Fruit fly (Drosophila melanogaster) whole organism, prepupa: ENCODE measurements around the gene CG11241.
"Not testable (repeated sequence)": the region's sequence is repeated elsewhere in the genome, so short reads cannot be mapped to it uniquely, and the experiment has no call there.

Source experiments
- CG10669 ChIP-seq: fragments of 200-800 bp; sonication (Bioruptor generic); optimal IDR thresholded peaks from 3 replicates; lab custom pipeline; 2018; ENCODE audit warnings: missing biosample characterization, mild to moderate bottlenecking, missing genetic modification characterization, moderate library complexity
- CG15336 ChIP-seq: fragments of 200-800 bp; sonication (Bioruptor generic); IDR thresholded peaks from 2 replicates; pipeline ENCODE4 v1.3.6; 2022; ENCODE audit warnings: missing biosample characterization, missing genetic modification characterization
- CG1621 ChIP-seq: fragments of 200-800 bp; sonication (Bioruptor generic); optimal IDR thresholded peaks from 3 replicates; lab custom pipeline; 2018; ENCODE audit warnings: missing biosample characterization, mild to moderate bottlenecking, missing genetic modification characterization
- CG16779 ChIP-seq: fragments of 200-800 bp; sonication (Bioruptor generic); optimal IDR thresholded peaks from 3 replicates; lab custom pipeline; 2017; ENCODE audit warnings: missing biosample characterization, mild to moderate bottlenecking, missing genetic modification characterization
- CG9139 ChIP-seq: fragments of 200-800 bp; sonication (Bioruptor generic); optimal IDR thresholded peaks from 3 replicates; lab custom pipeline; 2017; ENCODE audit warnings: missing biosample characterization, mild to moderate bottlenecking, missing genetic modification characterization
- Eip78C ChIP-seq: fragments of 200-800 bp; sonication (Bioruptor generic); peaks from one replicate; lab custom pipeline; 2016; ENCODE audit warnings: missing biosample characterization, missing genetic modification characterization
- Sox102F ChIP-seq: fragments of 200-800 bp; sonication (Bioruptor generic); optimal IDR thresholded peaks from 2 replicates; lab custom pipeline; 2016; ENCODE audit warnings: missing biosample characterization, mild to moderate bottlenecking, missing genetic modification characterization
- topi ChIP-seq: fragments of 200-800 bp; sonication (Bioruptor generic); optimal IDR thresholded peaks from 3 replicates; lab custom pipeline; 2016; ENCODE audit warnings: missing biosample characterization, missing genetic modification characterization

DNA sequence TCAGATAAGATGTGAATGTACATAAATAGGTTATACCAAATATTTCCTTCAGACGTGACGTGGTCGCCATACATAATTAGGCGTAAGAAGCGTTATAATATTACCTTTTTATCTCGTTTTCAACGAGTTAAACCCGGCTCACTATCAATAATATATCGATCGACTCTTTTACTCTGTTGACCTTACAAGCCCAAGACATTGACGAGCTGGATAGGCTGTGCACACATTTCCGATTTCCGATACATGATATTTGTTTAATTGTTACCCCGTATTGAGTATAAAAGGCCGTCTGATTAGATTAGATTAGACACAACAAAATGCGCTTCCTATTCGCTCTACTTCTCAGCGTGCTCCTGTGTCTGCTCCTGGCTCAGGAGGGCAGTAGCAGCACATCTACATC, 41.3 kb downstream of the CG11241 start, which contains the start of gene CG32453:
- TF ChIP-seq CG10669 (GFP tag; lab: Kevin White, UChicago); Eip78C (GFP tag; lab: Kevin White, UChicago); CG1621 (tag; lab: Kevin White, UChicago); Sox102F (GFP tag; lab: Kevin White, UChicago); CG16779 (tag; lab: Kevin White, UChicago); CG9139 (GFP tag; lab: Kevin White, UChicago); CG15336 (GFP tag; lab: Robert Waterston, UW); topi (GFP tag; lab: Kevin White, UChicago): not testable (repeated sequence)
